Fruit fly (Drosophila melanogaster) whole organism, embryonic: Measurements from ENCODE around the gene CG32706.

Experiments used
- Abd-B ChIP-seq: fragments of 200-800 bp; sonication (Bioruptor generic); optimal IDR thresholded peaks from 2 replicates; lab custom pipeline; 2018; ENCODE audit warnings: missing biosample characterization, mild to moderate bottlenecking, missing genetic modification characterization, moderate library complexity
- Ada2b ChIP-seq: fragments of 200-800 bp; sonication (Bioruptor generic); IDR thresholded peaks from 2 replicates; pipeline ENCODE4 v1.3.6; 2022; ENCODE audit warnings: missing biosample characterization, missing genetic modification characterization
- CG11504 ChIP-seq: fragments of 200-800 bp; sonication (Bioruptor generic); optimal IDR thresholded peaks from 3 replicates; lab custom pipeline; 2019; ENCODE audit warnings: missing biosample characterization, mild to moderate bottlenecking, missing genetic modification characterization, moderate library complexity
- CG11695 ChIP-seq: fragments of 200-800 bp; sonication (Bioruptor generic); IDR thresholded peaks from 3 replicates; pipeline ENCODE4 v1.3.6; 2022; ENCODE audit warnings: missing biosample characterization, missing genetic modification characterization
- CG16779 ChIP-seq: fragments of 200-800 bp; sonication (Bioruptor generic); IDR thresholded peaks from 2 replicates; pipeline ENCODE4 v1.3.6; 2022; ENCODE audit warnings: missing biosample characterization, missing genetic modification characterization
- CG17912 ChIP-seq: fragments of 200-800 bp; sonication (Bioruptor generic); optimal IDR thresholded peaks from 2 replicates; lab custom pipeline; 2018; ENCODE audit warnings: missing biosample characterization, mild to moderate bottlenecking, missing genetic modification characterization
- CG18764 ChIP-seq: fragments of 200-800 bp; sonication (Bioruptor generic); optimal IDR thresholded peaks from 3 replicates; lab custom pipeline; 2016; ENCODE audit warnings: missing biosample characterization, missing genetic modification characterization
- CG2712 ChIP-seq: fragments of 200-800 bp; optimal IDR thresholded peaks from 3 replicates; lab custom pipeline; 2019; ENCODE audit warnings: missing biosample characterization, mild to moderate bottlenecking, missing genetic modification characterization, moderate library complexity
- CG30403 ChIP-seq: fragments of 200-800 bp; sonication (Bioruptor generic); optimal IDR thresholded peaks from 3 replicates; lab custom pipeline; 2016; ENCODE audit warnings: missing biosample characterization, missing genetic modification characterization
- CG32532 ChIP-seq: fragments of 200-800 bp; sonication (Bioruptor generic); IDR thresholded peaks from 2 replicates; pipeline ENCODE4 v1.3.6; 2022; ENCODE audit warnings: missing biosample characterization, missing genetic modification characterization
- CG34422 ChIP-seq: fragments of 200-800 bp; sonication (Bioruptor generic); IDR thresholded peaks from 3 replicates; pipeline ENCODE4 v1.3.6; 2022; ENCODE audit warnings: missing biosample characterization, missing genetic modification characterization
- CG3995 ChIP-seq: fragments of 200-800 bp; sonication (Bioruptor generic); optimal IDR thresholded peaks from 3 replicates; lab custom pipeline; 2016; ENCODE audit warnings: missing biosample characterization, missing genetic modification characterization
- CG8388 ChIP-seq: fragments of 200-800 bp; sonication (Bioruptor generic); optimal IDR thresholded peaks from 2 replicates; lab custom pipeline; 2019; ENCODE audit warnings: missing biosample characterization, mild to moderate bottlenecking, missing genetic modification characterization, moderate library complexity
- CG9215 ChIP-seq: fragments of 200-800 bp; sonication (Bioruptor generic); IDR thresholded peaks from 2 replicates; pipeline ENCODE4 v1.3.6; 2022; ENCODE audit warnings: missing biosample characterization, missing genetic modification characterization
- CG9817 ChIP-seq: fragments of 200-800 bp; sonication (Bioruptor generic); optimal IDR thresholded peaks from 2 replicates; lab custom pipeline; 2018; ENCODE audit warnings: missing biosample characterization, mild to moderate bottlenecking, missing genetic modification characterization, moderate library complexity
- CG9876 ChIP-seq: fragments of 200-800 bp; sonication (Bioruptor generic); optimal IDR thresholded peaks from 2 replicates; lab custom pipeline; 2016; ENCODE audit warnings: missing biosample characterization, missing genetic modification characterization
- CG9932 ChIP-seq: fragments of 200-800 bp; sonication (Bioruptor generic); IDR thresholded peaks from 2 replicates; pipeline ENCODE4 v1.3.6; 2022; ENCODE audit warnings: missing biosample characterization, missing genetic modification characterization
- CkIIα-i1 ChIP-seq: fragments of 200-800 bp; sonication (Bioruptor generic); IDR thresholded peaks from 2 replicates; pipeline ENCODE4 v1.3.6; 2022; ENCODE audit warnings: missing biosample characterization, missing genetic modification characterization
- D ChIP-seq, 2 experiments: fragments of 200-800 bp in 1 of 2; fragments of >200 bp in 1 of 2; sonication (Bioruptor generic) in 1 of 2; optimal IDR thresholded peaks; 2 replicates in 1 of 2; 3 replicates in 1 of 2; lab custom pipeline; 2017; ENCODE audit warnings: mild to moderate bottlenecking in 1 of 2, missing biosample characterization in 1 of 2, missing genetic modification characterization in 1 of 2, missing genetic modification reagents in 1 of 2
- Dek ChIP-seq: fragments of 200-800 bp; sonication (Bioruptor generic); optimal IDR thresholded peaks from 3 replicates; lab custom pipeline; 2019; ENCODE audit warnings: missing biosample characterization, mild to moderate bottlenecking, missing genetic modification characterization, moderate library complexity
- Eip74EF ChIP-seq, 2 experiments: fragments of 200-800 bp in 1 of 2; fragments of >200 bp in 1 of 2; sonication (Bioruptor generic) in 1 of 2; optimal IDR thresholded peaks; 2 replicates each; lab custom pipeline; 2017 to 2019; ENCODE audit warnings: missing biosample characterization in 2 of 2, missing genetic modification characterization in 2 of 2, mild to moderate bottlenecking in 1 of 2, moderate library complexity in 1 of 2
- Ets65A ChIP-seq: fragments of 200-800 bp; sonication (Bioruptor generic); peaks from one replicate; lab custom pipeline; 2016; ENCODE audit warnings: missing biosample characterization, missing genetic modification characterization
- Hey ChIP-seq: fragments of 200-800 bp; sonication (Bioruptor generic); optimal IDR thresholded peaks from 3 replicates; lab custom pipeline; 2018; ENCODE audit warnings: missing biosample characterization, mild to moderate bottlenecking, missing genetic modification characterization
- Hr51 ChIP-seq, 2 experiments: fragments of 200-800 bp; sonication (Bioruptor generic); optimal IDR thresholded peaks; 2 replicates in 1 of 2; 3 replicates in 1 of 2; lab custom pipeline; 2016 to 2018; ENCODE audit warnings: missing biosample characterization in 2 of 2, missing genetic modification characterization in 2 of 2, mild to moderate bottlenecking in 1 of 2, moderate library complexity in 1 of 2
- Mad ChIP-seq: fragments of 200-800 bp; sonication (Bioruptor generic); optimal IDR thresholded peaks from 2 replicates; lab custom pipeline; 2016; ENCODE audit warnings: missing biosample characterization, missing genetic modification characterization
- Max ChIP-seq: fragments of 200-800 bp; sonication (Bioruptor generic); optimal IDR thresholded peaks from 2 replicates; lab custom pipeline; 2016; ENCODE audit warnings: missing biosample characterization, mild to moderate bottlenecking, missing genetic modification characterization
- Med ChIP-seq: fragments of 200-800 bp; sonication (Bioruptor generic); peaks from one replicate; lab custom pipeline; 2016; ENCODE audit warnings: missing biosample characterization, missing genetic modification characterization, mild to moderate bottlenecking, inconsistent platforms, moderate library complexity
- NK7.1 ChIP-seq: fragments of 200-800 bp; sonication (Bioruptor generic); optimal IDR thresholded peaks from 3 replicates; lab custom pipeline; 2016; ENCODE audit warnings: missing biosample characterization, missing genetic modification characterization
- Poxn ChIP-seq: fragments of 200-800 bp; sonication (Bioruptor generic); IDR thresholded peaks from 2 replicates; pipeline ENCODE4 v1.3.6; 2022; ENCODE audit warnings: missing biosample characterization, missing genetic modification characterization
- bcd ChIP-seq: fragments of 200-800 bp; sonication (Bioruptor generic); optimal IDR thresholded peaks from 2 replicates; lab custom pipeline; 2017; ENCODE audit warnings: missing biosample characterization, mild to moderate bottlenecking, missing genetic modification characterization
- bsh ChIP-seq, 2 experiments: fragments of 200-800 bp; sonication (Bioruptor generic); optimal IDR thresholded peaks; 2 replicates each; lab custom pipeline; 2017 to 2018; ENCODE audit warnings: mild to moderate bottlenecking in 2 of 2, missing biosample characterization in 2 of 2, missing genetic modification characterization in 2 of 2, moderate library complexity in 1 of 2
- dpn ChIP-seq, 2 experiments: fragments of 200-800 bp; sonication (Bioruptor generic); optimal IDR thresholded peaks; 3 replicates each; lab custom pipeline; 2016; ENCODE audit warnings: missing biosample characterization in 2 of 2, missing genetic modification characterization in 2 of 2
- fd64A ChIP-seq: fragments of 200-800 bp; sonication (Bioruptor generic); optimal IDR thresholded peaks from 3 replicates; lab custom pipeline; 2018; ENCODE audit warnings: missing biosample characterization, mild to moderate bottlenecking, missing genetic modification characterization
- gem ChIP-seq: fragments of 200-800 bp; sonication (Bioruptor generic); optimal IDR thresholded peaks from 2 replicates; lab custom pipeline; 2019; ENCODE audit warnings: missing biosample characterization, mild to moderate bottlenecking, missing genetic modification characterization, moderate library complexity
- gro ChIP-seq: fragments of 200-800 bp; sonication (Bioruptor generic); optimal IDR thresholded peaks from 2 replicates; lab custom pipeline; 2016; ENCODE audit warnings: missing biosample characterization, missing genetic modification characterization
- ham ChIP-seq: fragments of 200-800 bp; sonication (Bioruptor generic); IDR thresholded peaks from 2 replicates; pipeline ENCODE4 v1.3.6; 2022; ENCODE audit warnings: missing biosample characterization, missing genetic modification characterization
- hkb ChIP-seq, 2 experiments: fragments of 200-800 bp in 1 of 2; fragments of >200 bp in 1 of 2; sonication (Bioruptor generic) in 1 of 2; IDR thresholded peaks in 1 of 2; optimal IDR thresholded peaks in 1 of 2; 2 replicates each; pipeline versions ENCODE4 v1.3.6 to Lab custom; 2017 to 2022; ENCODE audit warnings: missing biosample characterization in 1 of 2, missing genetic modification characterization in 1 of 2
- ken ChIP-seq: fragments of 200-800 bp; sonication (Bioruptor generic); IDR thresholded peaks from 3 replicates; pipeline ENCODE4 v1.3.6; 2022; ENCODE audit warnings: missing biosample characterization, missing genetic modification characterization
- lbe ChIP-seq: fragments of 200-800 bp; sonication (Bioruptor generic); optimal IDR thresholded peaks from 2 replicates; lab custom pipeline; 2016; ENCODE audit warnings: missing biosample characterization, mild to moderate bottlenecking, missing genetic modification characterization
- lov ChIP-seq, 2 experiments: fragments of 200-800 bp in 1 of 2; fragments of >200 bp in 1 of 2; sonication (Bioruptor generic) in 1 of 2; IDR thresholded peaks in 1 of 2; optimal IDR thresholded peaks in 1 of 2; 2 replicates in 1 of 2; 3 replicates in 1 of 2; pipeline versions ENCODE4 v1.3.6 to Lab custom; 2017 to 2022; ENCODE audit warnings: missing biosample characterization in 1 of 2, missing genetic modification characterization in 1 of 2
- mirr ChIP-seq: fragments of 200-800 bp; sonication (Bioruptor generic); optimal IDR thresholded peaks from 3 replicates; lab custom pipeline; 2018; ENCODE audit warnings: missing biosample characterization, mild to moderate bottlenecking, missing genetic modification characterization
- pan ChIP-seq, 4 experiments: fragments of >200 bp in 3 of 4; fragments of 200-800 bp in 1 of 4; sonication (Bioruptor generic) in 1 of 4; optimal IDR thresholded peaks in 3 of 4; IDR thresholded peaks in 1 of 4; 2 replicates each; pipeline versions ENCODE4 v1.3.6 to Lab custom; 2017 to 2022; ENCODE audit warnings: missing biosample characterization in 2 of 4, missing genetic modification characterization in 2 of 4, mixed read lengths in 1 of 4
- row ChIP-seq: fragments of 200-800 bp; sonication (Bioruptor generic); IDR thresholded peaks from 3 replicates; pipeline ENCODE4 v1.3.6; 2022; ENCODE audit warnings: missing biosample characterization, missing genetic modification characterization
- seq ChIP-seq: fragments of 200-800 bp; sonication (Bioruptor generic); IDR thresholded peaks from 2 replicates; pipeline ENCODE4 v1.3.6; 2022; ENCODE audit warnings: missing biosample characterization, missing genetic modification characterization
- ssp ChIP-seq: fragments of 200-800 bp; sonication (Bioruptor generic); IDR thresholded peaks from 2 replicates; pipeline ENCODE4 v1.3.6; 2022; ENCODE audit warnings: missing biosample characterization, missing genetic modification characterization
- tio ChIP-seq: fragments of 200-800 bp; sonication (Bioruptor generic); optimal IDR thresholded peaks from 2 replicates; lab custom pipeline; 2017; ENCODE audit warnings: missing biosample characterization, missing genetic modification characterization, inconsistent platforms
- ttk ChIP-seq: fragments of 200-800 bp; sonication (Bioruptor generic); IDR thresholded peaks from 2 replicates; pipeline ENCODE4 v2.1.2; 2022; ENCODE audit warnings: missing biosample characterization, missing genetic modification characterization

CG32706 gene

DNA sequence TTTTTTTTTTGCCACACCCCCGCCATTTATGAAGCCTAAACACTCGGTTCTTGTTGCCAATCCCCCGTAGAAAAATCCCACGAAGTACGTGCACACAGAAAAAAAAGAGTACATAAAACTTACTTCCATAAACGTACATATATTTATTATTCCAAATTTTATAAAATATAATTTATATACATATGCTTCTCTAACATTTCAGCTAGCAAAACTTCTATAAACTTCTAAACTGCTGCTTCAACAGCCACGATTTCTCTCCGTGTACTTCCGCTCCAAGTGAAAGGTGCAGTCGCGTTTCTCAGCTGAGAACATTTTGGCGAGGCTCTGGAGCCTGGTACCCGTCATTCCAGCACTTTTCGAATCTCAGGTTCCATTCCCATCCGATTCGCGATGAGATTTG, 24.3 kb upstream of the CG32706 start (continued):
- peak; percentile 10 for TF ChIP-seq Dek
- TF ChIP-seq CG32532 (GFP tag; lab: Robert Waterston, UW), result peak; percentile 49; the same call in 1 of the 2 replicates
- TF ChIP-seq Med (GFP tag; lab: Kevin White, UChicago), result peak; percentile 66
- no peak for TF ChIP-seq D (optimal IDR thresholded peaks at IDR 0.05; lab: Kevin White, UChicago)
- no peak for TF ChIP-seq D (GFP tag; optimal IDR thresholded peaks at IDR 0.05; lab: Kevin White, UChicago)
- no peak for TF ChIP-seq NK7.1 (GFP tag; lab: Kevin White, UChicago)
- no peak for TF ChIP-seq gro (GFP tag; lab: Kevin White, UChicago)
- TF ChIP-seq gem (tag; lab: Kevin White, UChicago), result peak; percentile 53
- no peak for TF ChIP-seq Abd-B (GFP tag; lab: Kevin White, UChicago)
- TF ChIP-seq Hr51 (GFP tag; optimal IDR thresholded peaks at IDR 0.05; lab: Kevin White, UChicago), result peak in 1 of 2 experiments; percentile 57
- TF ChIP-seq bcd, result no peak
- no peak for TF ChIP-seq fd64A (GFP tag; lab: Kevin White, UChicago)
- 0 out of 2 replicates have a peak, but pooled peaks have one; percentile 12 for TF ChIP-seq Ada2b (GFP tag; lab: Robert Waterston, UW)
- TF ChIP-seq CG30403 (GFP tag; lab: Kevin White, UChicago), result peak; percentile 13
- peak in 1 of 2 experiments; percentile 5 for TF ChIP-seq bsh (GFP tag; optimal IDR thresholded peaks at IDR 0.05; lab: Kevin White, UChicago)
- TF ChIP-seq CG9817 (tag; lab: Kevin White, UChicago), result peak; percentile 8
- TF ChIP-seq tio (GFP tag; lab: Kevin White, UChicago), result no peak
- TF ChIP-seq seq, result 0 out of 2 replicates have a peak, but pooled peaks have one; percentile 28
- no peak for TF ChIP-seq lov (optimal IDR thresholded peaks at IDR 0.05; lab: Kevin White, UChicago)
- TF ChIP-seq lov (GFP tag; IDR thresholded peaks at IDR 0.05; lab: Robert Waterston, UW), result no peak
- peak; percentile 38; the same call in 1 of the 3 replicates for TF ChIP-seq CG11695 (GFP tag; lab: Robert Waterston, UW)
- TF ChIP-seq CG18764 (GFP tag; lab: Kevin White, UChicago), result no peak
- 0 out of 2 replicates have a peak, but pooled peaks have one; percentile 7 for TF ChIP-seq ttk (GFP tag; lab: Robert Waterston, UW)
- TF ChIP-seq CG8388 (GFP tag; lab: Kevin White, UChicago), result no peak
- TF ChIP-seq Max, result no peak
- TF ChIP-seq Poxn (GFP tag; lab: Robert Waterston, UW), result no peak
- TF ChIP-seq row (GFP tag; lab: Robert Waterston, UW), result peak; percentile 48
- TF ChIP-seq ssp (GFP tag; lab: Robert Waterston, UW), result 0 out of 2 replicates have a peak, but pooled peaks have one; percentile 28
- TF ChIP-seq pan (optimal IDR thresholded peaks at IDR 0.05; lab: Kevin White, UChicago), result no peak
- peak in 1 of 2 experiments; percentile 31 for TF ChIP-seq pan (GFP tag; optimal IDR thresholded peaks at IDR 0.05 in 1 of 2, IDR thresholded peaks at IDR 0.05 in 1 of 2)
- TF ChIP-seq Mad, result no peak
- no peak for TF ChIP-seq CkIIα-i1 (GFP tag; lab: Robert Waterston, UW)
- peak; percentile 24; the same call in 1 of the 2 replicates for TF ChIP-seq CG9932
- peak; percentile 43 for TF ChIP-seq CG11504
- peak; percentile 52 for TF ChIP-seq CG2712 (tag; lab: Kevin White, UChicago)

DNA sequence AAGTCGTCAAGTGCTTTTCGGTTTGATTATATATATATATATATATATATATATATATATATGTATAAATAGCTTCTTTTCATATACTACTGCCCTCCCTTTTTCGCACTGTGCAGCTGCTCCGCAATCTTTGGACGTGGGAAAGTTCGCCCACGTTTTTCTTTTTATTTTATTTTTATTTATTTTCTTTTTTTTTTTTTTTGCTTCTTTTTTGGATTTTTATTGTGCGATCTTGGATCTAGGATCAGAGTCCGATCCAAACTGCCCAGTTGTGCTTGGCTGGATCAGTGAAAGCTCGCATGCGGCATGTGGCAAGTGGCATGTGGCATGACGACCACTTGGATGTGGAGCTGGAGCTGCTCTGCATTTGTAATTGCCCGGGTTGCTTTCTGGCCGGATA, 23.5 kb upstream of the CG32706 start:
- TF ChIP-seq CG16779, result no peak
- TF ChIP-seq ken, result no peak
- TF ChIP-seq CG2712 (tag; lab: Kevin White, UChicago), result no peak
- TF ChIP-seq lbe (GFP tag; lab: Kevin White, UChicago), result no peak
- TF ChIP-seq CG9215 (GFP tag; lab: Robert Waterston, UW), result no peak
- TF ChIP-seq Hey (tag; lab: Kevin White, UChicago), result no peak
- no peak for TF ChIP-seq CG3995 (GFP tag; lab: Kevin White, UChicago)
- TF ChIP-seq dpn (GFP tag; optimal IDR thresholded peaks at IDR 0.05; lab: Kevin White, UChicago), result no peak
- TF ChIP-seq Eip74EF (GFP tag; optimal IDR thresholded peaks at IDR 0.05; lab: Kevin White, UChicago), result no peak
- TF ChIP-seq CG17912 (GFP tag; lab: Kevin White, UChicago), result no peak
- no peak for TF ChIP-seq mirr (GFP tag; lab: Kevin White, UChicago)
- no peak for TF ChIP-seq Ets65A (GFP tag; lab: Kevin White, UChicago)
- TF ChIP-seq hkb (optimal IDR thresholded peaks at IDR 0.05; lab: Kevin White, UChicago), result no peak
- TF ChIP-seq hkb (GFP tag; IDR thresholded peaks at IDR 0.05; lab: Robert Waterston, UW), result no peak
- TF ChIP-seq ham (GFP tag; lab: Robert Waterston, UW), result no peak
- TF ChIP-seq CG9876, result no peak
- no peak for TF ChIP-seq CG34422 (GFP tag; lab: Robert Waterston, UW)
